Fruit fly (Drosophila melanogaster) whole organism, embryonic: ENCODE measurements around the gene Phyhd1.

ENCODE experiments used
- Aef1 ChIP-seq: fragments of 200-800 bp; sonication (Bioruptor generic); IDR thresholded peaks from 3 replicates; pipeline ENCODE4 v1.3.6; 2022; ENCODE audit warnings: missing biosample characterization, missing genetic modification characterization
- CG10147 ChIP-seq: fragments of 200-800 bp; sonication (Bioruptor generic); optimal IDR thresholded peaks from 2 replicates; lab custom pipeline; 2019; ENCODE audit warnings: missing biosample characterization, mild to moderate bottlenecking, missing genetic modification characterization, moderate library complexity
- CG10959 ChIP-seq: fragments of 200-800 bp; sonication (Bioruptor generic); IDR thresholded peaks from 2 replicates; pipeline ENCODE4 v1.3.6; 2022; ENCODE audit warnings: missing biosample characterization, missing genetic modification characterization
- CG11560 ChIP-seq: fragments of 200-800 bp; sonication (Bioruptor generic); IDR thresholded peaks from 3 replicates; pipeline ENCODE4 v1.3.6; 2022; ENCODE audit warnings: missing biosample characterization, missing genetic modification characterization
- CG15269 ChIP-seq: fragments of 200-800 bp; sonication (Bioruptor generic); optimal IDR thresholded peaks from 2 replicates; lab custom pipeline; 2018; ENCODE audit warnings: missing biosample characterization, mild to moderate bottlenecking, missing genetic modification characterization, moderate library complexity
- CG15479 ChIP-seq: fragments of 200-800 bp; sonication (Bioruptor generic); optimal IDR thresholded peaks from 3 replicates; lab custom pipeline; 2019; ENCODE audit warnings: missing biosample characterization, mild to moderate bottlenecking, missing genetic modification characterization, moderate library complexity
- CG15514 ChIP-seq: fragments of 200-800 bp; sonication (Bioruptor generic); optimal IDR thresholded peaks from 3 replicates; lab custom pipeline; 2017; ENCODE audit warnings: missing biosample characterization, missing genetic modification characterization, mild to moderate bottlenecking, moderate library complexity, missing genetic modification reagents
- CG15696 ChIP-seq: fragments of 200-800 bp; sonication (Bioruptor generic); optimal IDR thresholded peaks from 2 replicates; lab custom pipeline; 2019; ENCODE audit warnings: missing biosample characterization, mild to moderate bottlenecking, missing genetic modification characterization, moderate library complexity
- CG1603 ChIP-seq: fragments of 200-800 bp; sonication (Bioruptor generic); optimal IDR thresholded peaks from 2 replicates; lab custom pipeline; 2019; ENCODE audit warnings: missing biosample characterization, mild to moderate bottlenecking, missing genetic modification characterization, moderate library complexity
- CG17829 ChIP-seq: fragments of 200-800 bp; optimal IDR thresholded peaks from 2 replicates; lab custom pipeline; 2019; ENCODE audit warnings: missing biosample characterization, mild to moderate bottlenecking, missing genetic modification characterization, moderate library complexity
- CG18476 ChIP-seq: fragments of 200-800 bp; sonication (Bioruptor generic); optimal IDR thresholded peaks from 2 replicates; lab custom pipeline; 2016; ENCODE audit warnings: missing biosample characterization, mild to moderate bottlenecking, missing genetic modification characterization
- CG2202 ChIP-seq: fragments of 200-800 bp; sonication (Bioruptor generic); optimal IDR thresholded peaks from 2 replicates; lab custom pipeline; 2018; ENCODE audit warnings: missing biosample characterization, mild to moderate bottlenecking, missing genetic modification characterization
- CG6175 ChIP-seq: fragments of 200-800 bp; sonication (Bioruptor generic); IDR thresholded peaks from 3 replicates; pipeline ENCODE4 v1.3.6; 2022; ENCODE audit warnings: missing biosample characterization, missing genetic modification characterization
- CG6272 ChIP-seq: fragments of 200-800 bp; sonication (Bioruptor generic); IDR thresholded peaks from 2 replicates; pipeline ENCODE4 v1.3.6; 2022; ENCODE audit warnings: missing biosample characterization, missing genetic modification characterization
- CG7987 ChIP-seq: fragments of 200-800 bp; sonication (Bioruptor generic); optimal IDR thresholded peaks from 2 replicates; lab custom pipeline; 2018; ENCODE audit warnings: missing biosample characterization, mild to moderate bottlenecking, missing genetic modification characterization, moderate library complexity
- CG9817 ChIP-seq: fragments of 200-800 bp; sonication (Bioruptor generic); optimal IDR thresholded peaks from 2 replicates; lab custom pipeline; 2018; ENCODE audit warnings: missing biosample characterization, mild to moderate bottlenecking, missing genetic modification characterization, moderate library complexity
- Deaf1 ChIP-seq: fragments of 200-800 bp; optimal IDR thresholded peaks from 3 replicates; lab custom pipeline; 2019; ENCODE audit warnings: missing biosample characterization, mild to moderate bottlenecking, missing genetic modification characterization, moderate library complexity
- Dip3 ChIP-seq: fragments of 200-800 bp; sonication (Bioruptor generic); optimal IDR thresholded peaks from 3 replicates; lab custom pipeline; 2016; ENCODE audit warnings: missing biosample characterization, missing genetic modification characterization
- Doc2 ChIP-seq: fragments of 200-800 bp; sonication (Bioruptor generic); IDR thresholded peaks from 2 replicates; pipeline ENCODE4 v1.3.6; 2022; ENCODE audit warnings: missing biosample characterization, missing genetic modification characterization
- Dref ChIP-seq: fragments of 200-800 bp; sonication (Bioruptor generic); IDR thresholded peaks from 2 replicates; pipeline ENCODE4 v1.3.6; 2022; ENCODE audit warnings: missing biosample characterization, missing genetic modification characterization
- Ets97D ChIP-seq: fragments of 200-800 bp; sonication (Bioruptor generic); optimal IDR thresholded peaks from 3 replicates; lab custom pipeline; 2016; ENCODE audit warnings: missing biosample characterization, missing genetic modification characterization
- GATAe ChIP-seq: fragments of 200-800 bp; sonication (Bioruptor generic); conservative IDR thresholded peaks from 2 replicates; pipeline ENCODE4 v1.3.6; 2022; ENCODE audit warnings: missing biosample characterization, missing genetic modification characterization
- H15 ChIP-seq: fragments of 200-800 bp; sonication (Bioruptor generic); IDR thresholded peaks from 3 replicates; pipeline ENCODE4 v1.3.6; 2022; ENCODE audit warnings: missing biosample characterization, missing genetic modification characterization
- HHEX ChIP-seq: fragments of 200-800 bp; sonication (Bioruptor generic); optimal IDR thresholded peaks from 3 replicates; lab custom pipeline; 2017; ENCODE audit warnings: missing biosample characterization, mild to moderate bottlenecking, missing genetic modification characterization, missing genetic modification reagents
- Hr51 ChIP-seq, 2 experiments: fragments of 200-800 bp; sonication (Bioruptor generic); optimal IDR thresholded peaks; 2 replicates in 1 of 2; 3 replicates in 1 of 2; lab custom pipeline; 2016 to 2018; ENCODE audit warnings: missing biosample characterization in 2 of 2, missing genetic modification characterization in 2 of 2, mild to moderate bottlenecking in 1 of 2, moderate library complexity in 1 of 2
- Mes4 ChIP-seq: fragments of 200-800 bp; sonication (Bioruptor generic); optimal IDR thresholded peaks from 2 replicates; lab custom pipeline; 2016; ENCODE audit warnings: missing biosample characterization, missing genetic modification characterization
- NFAT ChIP-seq: fragments of 200-800 bp; sonication (Bioruptor generic); IDR thresholded peaks from 2 replicates; pipeline ENCODE4 v1.3.6; 2022; ENCODE audit warnings: missing biosample characterization, missing genetic modification characterization
- Neu2 ChIP-seq: fragments of 200-800 bp; sonication (Bioruptor generic); optimal IDR thresholded peaks from 3 replicates; lab custom pipeline; 2016; ENCODE audit warnings: missing biosample characterization, missing genetic modification characterization, borderline replicate concordance
- Spps ChIP-seq: fragments of 200-800 bp; sonication (Bioruptor generic); optimal IDR thresholded peaks from 2 replicates; lab custom pipeline; 2018; ENCODE audit warnings: missing biosample characterization, mild to moderate bottlenecking, missing genetic modification characterization
- az2 ChIP-seq: fragments of 200-800 bp; sonication (Bioruptor generic); optimal IDR thresholded peaks from 3 replicates; lab custom pipeline; 2016; ENCODE audit warnings: missing biosample characterization, missing genetic modification characterization
- bowl ChIP-seq: fragments of 200-800 bp; sonication (Bioruptor generic); IDR thresholded peaks from 2 replicates; pipeline ENCODE4 v1.3.6; 2022; ENCODE audit warnings: missing biosample characterization, missing genetic modification characterization
- cad ChIP-seq: fragments of >200 bp; optimal IDR thresholded peaks from 2 replicates; lab custom pipeline; 2017; ENCODE audit warnings: missing biosample characterization, missing genetic modification characterization
- chm ChIP-seq: fragments of 200-800 bp; sonication (Bioruptor generic); IDR thresholded peaks from 2 replicates; pipeline ENCODE4 v1.3.6; 2022; ENCODE audit warnings: missing biosample characterization, missing genetic modification characterization
- corto ChIP-seq: fragments of 200-800 bp; sonication (Bioruptor generic); optimal IDR thresholded peaks from 2 replicates; lab custom pipeline; 2016; ENCODE audit warnings: missing biosample characterization, mild to moderate bottlenecking, missing genetic modification characterization, moderate library complexity
- croc ChIP-seq: fragments of 200-800 bp; sonication (Bioruptor generic); conservative IDR thresholded peaks from 3 replicates; pipeline ENCODE4 v1.3.6; 2022; ENCODE audit warnings: missing biosample characterization, missing genetic modification characterization
- disco-r ChIP-seq: fragments of 200-800 bp; sonication (Bioruptor generic); optimal IDR thresholded peaks from 2 replicates; lab custom pipeline; 2016; ENCODE audit warnings: missing biosample characterization, missing genetic modification characterization
- dmrt99B ChIP-seq: fragments of 200-800 bp; sonication (Bioruptor generic); optimal IDR thresholded peaks from 2 replicates; lab custom pipeline; 2018; ENCODE audit warnings: missing biosample characterization, mild to moderate bottlenecking, missing genetic modification characterization, moderate library complexity
- dysf ChIP-seq: fragments of 200-800 bp; sonication (Bioruptor generic); IDR thresholded peaks from 3 replicates; pipeline ENCODE4 v1.3.6; 2022; ENCODE audit warnings: missing biosample characterization, missing genetic modification characterization
- fd96Cb ChIP-seq: fragments of 200-800 bp; sonication (Bioruptor generic); optimal IDR thresholded peaks from 2 replicates; lab custom pipeline; 2018; ENCODE audit warnings: missing biosample characterization, mild to moderate bottlenecking, missing genetic modification characterization, moderate library complexity
- gem ChIP-seq: fragments of 200-800 bp; sonication (Bioruptor generic); optimal IDR thresholded peaks from 2 replicates; lab custom pipeline; 2019; ENCODE audit warnings: missing biosample characterization, mild to moderate bottlenecking, missing genetic modification characterization, moderate library complexity
- grn ChIP-seq: fragments of 200-800 bp; sonication (Bioruptor generic); optimal IDR thresholded peaks from 3 replicates; lab custom pipeline; 2017; ENCODE audit warnings: missing biosample characterization, missing genetic modification characterization
- hbn ChIP-seq: fragments of 200-800 bp; sonication (Bioruptor generic); IDR thresholded peaks from 2 replicates; pipeline ENCODE4 v1.3.6; 2022; ENCODE audit warnings: missing biosample characterization, missing genetic modification characterization; ENCODE audit not compliant: partially characterized antibody
- hth ChIP-seq: fragments of >200 bp; optimal IDR thresholded peaks from 2 replicates; lab custom pipeline; 2017; ENCODE audit warnings: inconsistent platforms
- kni ChIP-seq: fragments of 200-800 bp; sonication (Bioruptor generic); optimal IDR thresholded peaks from 3 replicates; lab custom pipeline; 2017; ENCODE audit warnings: mild to moderate bottlenecking, missing biosample characterization, missing genetic modification reagents, missing genetic modification characterization
- maf-S ChIP-seq: fragments of 200-800 bp; sonication (Bioruptor generic); optimal IDR thresholded peaks from 2 replicates; lab custom pipeline; 2016; ENCODE audit warnings: missing biosample characterization, missing genetic modification characterization
- nau ChIP-seq: fragments of 200-800 bp; sonication (Bioruptor generic); optimal IDR thresholded peaks from 3 replicates; lab custom pipeline; 2017; ENCODE audit warnings: missing biosample characterization, mild to moderate bottlenecking, missing genetic modification characterization, missing genetic modification reagents
- oc ChIP-seq: fragments of 200-800 bp; sonication (Bioruptor generic); optimal IDR thresholded peaks from 2 replicates; lab custom pipeline; 2018; ENCODE audit warnings: missing biosample characterization, mild to moderate bottlenecking, missing genetic modification characterization, moderate library complexity
- pum ChIP-seq: fragments of 200-800 bp; sonication (Bioruptor generic); optimal IDR thresholded peaks from 2 replicates; lab custom pipeline; 2016; ENCODE audit warnings: missing biosample characterization, missing genetic modification characterization
- sob ChIP-seq: fragments of 200-800 bp; sonication (Bioruptor generic); IDR thresholded peaks from 2 replicates; pipeline ENCODE4 v1.3.6; 2022; ENCODE audit warnings: missing biosample characterization, missing genetic modification characterization
- tap ChIP-seq: fragments of 200-800 bp; optimal IDR thresholded peaks from 3 replicates; lab custom pipeline; 2019; ENCODE audit warnings: missing biosample characterization, mild to moderate bottlenecking, missing genetic modification characterization, moderate library complexity
- twi ChIP-seq: fragments of 200-800 bp; optimal IDR thresholded peaks from 2 replicates; lab custom pipeline; 2019; ENCODE audit warnings: missing biosample characterization, mild to moderate bottlenecking, missing genetic modification characterization, moderate library complexity
- tx ChIP-seq: fragments of 200-800 bp; sonication (Bioruptor generic); optimal IDR thresholded peaks from 2 replicates; lab custom pipeline; 2016; ENCODE audit warnings: missing biosample characterization, missing genetic modification characterization

Phyhd1 gene

DNA sequence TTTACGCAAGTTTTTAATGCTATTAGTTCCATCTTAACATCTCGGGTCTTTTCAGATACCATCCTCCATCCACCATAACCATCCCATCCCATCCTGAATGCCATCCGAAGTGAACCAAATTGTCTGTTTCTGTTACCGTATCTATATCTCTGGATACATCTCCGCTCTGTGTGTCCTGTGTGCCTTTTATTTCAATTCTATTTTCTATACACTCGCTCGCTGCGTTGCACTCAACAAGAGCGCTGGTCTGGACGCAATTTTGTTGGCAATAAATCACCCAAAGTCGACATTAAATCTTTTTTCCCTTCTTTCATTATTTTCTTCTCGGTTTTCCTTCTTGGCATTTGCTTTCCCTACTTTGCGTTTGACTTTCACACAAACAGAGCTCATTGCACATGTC, 35.2 kb downstream of the Phyhd1 start (continued):
- TF ChIP-seq CG1603, result no peak
- no peak for TF ChIP-seq CG6175 (GFP tag; lab: Robert Waterston, UW)
- no peak for TF ChIP-seq Ets97D (GFP tag; lab: Kevin White, UChicago)
- no peak for TF ChIP-seq CG18476 (GFP tag; lab: Kevin White, UChicago)
- no peak for TF ChIP-seq GATAe (GFP tag; lab: Robert Waterston, UW)
- TF ChIP-seq cad (GFP tag; lab: Kevin White, UChicago), result peak; percentile 71
- no peak for TF ChIP-seq disco-r
- TF ChIP-seq kni (GFP tag; lab: Kevin White, UChicago), result peak; percentile 52
- TF ChIP-seq dysf, result no peak
- TF ChIP-seq oc (tag; lab: Kevin White, UChicago), result peak; percentile 63
- no peak for TF ChIP-seq CG2202 (tag; lab: Kevin White, UChicago)
- no peak for TF ChIP-seq nau (GFP tag; lab: Kevin White, UChicago)
- no peak for TF ChIP-seq tap (tag; lab: Kevin White, UChicago)
- no peak for TF ChIP-seq H15
- TF ChIP-seq Spps, result no peak
- TF ChIP-seq Doc2 (GFP tag; lab: Robert Waterston, UW), result no peak
- TF ChIP-seq hth (lab: Kevin White, UChicago), result peak; percentile 61
- TF ChIP-seq grn (GFP tag; lab: Kevin White, UChicago), result peak; percentile 71
- no peak for TF ChIP-seq CG10147 (GFP tag; lab: Kevin White, UChicago)
- no peak for TF ChIP-seq CG11560 (tag; lab: Robert Waterston, UW)
- TF ChIP-seq HHEX (GFP tag; lab: Kevin White, UChicago), result no peak
- no peak for TF ChIP-seq Dip3
- TF ChIP-seq Dref (GFP tag; lab: Robert Waterston, UW), result no peak
- TF ChIP-seq pum (GFP tag; lab: Kevin White, UChicago), result no peak
- TF ChIP-seq bowl (GFP tag; lab: Robert Waterston, UW), result no peak
- TF ChIP-seq hbn, result no peak
- TF ChIP-seq CG15269 (tag; lab: Kevin White, UChicago), result no peak
- no peak for TF ChIP-seq Hr51 (GFP tag; optimal IDR thresholded peaks at IDR 0.05; lab: Kevin White, UChicago)
- no peak for TF ChIP-seq NFAT (GFP tag; lab: Robert Waterston, UW)
- TF ChIP-seq tx (GFP tag; lab: Kevin White, UChicago), result no peak
- TF ChIP-seq twi (tag; lab: Kevin White, UChicago), result peak; percentile 72
- TF ChIP-seq CG15479 (GFP tag; lab: Kevin White, UChicago), result peak; percentile 53
- TF ChIP-seq CG6272 (GFP tag; lab: Robert Waterston, UW), result no peak
- TF ChIP-seq Neu2 (GFP tag; lab: Kevin White, UChicago), result no peak
- no peak for TF ChIP-seq croc
- TF ChIP-seq gem (tag; lab: Kevin White, UChicago), result no peak

DNA sequence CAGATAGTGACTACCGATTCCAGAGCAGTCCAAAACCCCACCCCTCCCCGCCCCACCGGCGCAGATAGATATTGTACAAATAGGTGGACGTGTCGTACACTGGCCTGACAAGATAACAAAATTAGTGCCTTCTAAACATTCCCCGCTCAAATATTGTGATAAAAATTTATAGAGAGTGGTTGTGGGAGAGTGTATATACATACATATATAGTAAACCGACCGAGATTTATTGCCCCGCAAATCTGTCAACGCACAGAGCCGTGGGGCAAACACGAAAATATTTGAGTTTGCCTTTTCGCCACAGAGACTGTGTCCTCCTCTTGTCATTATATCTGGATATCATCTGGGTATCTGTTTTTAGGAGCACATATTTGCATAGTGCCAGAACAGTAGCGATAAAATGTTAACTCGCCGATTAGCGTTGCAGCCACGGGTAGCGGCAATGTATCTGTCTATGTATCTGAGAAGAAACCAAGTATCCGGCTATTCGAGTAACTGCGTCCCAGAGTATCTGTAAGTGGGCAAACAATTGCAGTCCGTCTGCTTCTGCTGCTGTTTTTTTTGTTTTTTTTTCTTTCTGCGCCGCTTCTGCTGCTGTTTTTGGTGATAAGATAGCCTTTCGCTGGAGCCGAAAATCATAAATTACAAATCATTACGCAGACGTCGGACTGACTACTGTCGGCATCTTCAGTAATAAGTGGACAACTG, 37.5 kb downstream of the Phyhd1 start:
- TF ChIP-seq az2 (GFP tag; lab: Kevin White, UChicago) (no peak), corto (GFP tag; lab: Kevin White, UChicago) (no peak), Mes4 (GFP tag; lab: Kevin White, UChicago) (no peak), CG15696 (peak; percentile 84), CG10959 (GFP tag; lab: Robert Waterston, UW) (no peak), CG15514 (GFP tag; lab: Kevin White, UChicago) (peak; percentile 14), fd96Cb (tag; lab: Kevin White, UChicago) (peak; percentile 2), maf-S (GFP tag; lab: Kevin White, UChicago) (no peak), kni (GFP tag; lab: Kevin White, UChicago) (peak; percentile 4), sob (GFP tag; lab: Robert Waterston, UW) (no peak), CG17829 (tag; lab: Kevin White, UChicago) (peak; percentile 53), chm (no peak), CG7987 (GFP tag; lab: Kevin White, UChicago) (peak; percentile 23), CG9817 (tag; lab: Kevin White, UChicago) (peak; percentile 1), Deaf1 (no peak), dmrt99B (peak; percentile 60), Aef1 (GFP tag; lab: Robert Waterston, UW) (no peak)
